Fruit fly (Drosophila melanogaster) S2 (cell line): ENCODE results near the gene Taf12.

Experiments used
- CG8478 ChIP-seq: fragments of >200 bp; optimal IDR thresholded peaks from 2 replicates; lab custom pipeline; 2018
- CTCF ChIP-seq, 2 experiments: fragments of >200 bp; optimal IDR thresholded peaks; 2 replicates each; lab custom pipeline; 2018

The Taf12 gene

DNA sequence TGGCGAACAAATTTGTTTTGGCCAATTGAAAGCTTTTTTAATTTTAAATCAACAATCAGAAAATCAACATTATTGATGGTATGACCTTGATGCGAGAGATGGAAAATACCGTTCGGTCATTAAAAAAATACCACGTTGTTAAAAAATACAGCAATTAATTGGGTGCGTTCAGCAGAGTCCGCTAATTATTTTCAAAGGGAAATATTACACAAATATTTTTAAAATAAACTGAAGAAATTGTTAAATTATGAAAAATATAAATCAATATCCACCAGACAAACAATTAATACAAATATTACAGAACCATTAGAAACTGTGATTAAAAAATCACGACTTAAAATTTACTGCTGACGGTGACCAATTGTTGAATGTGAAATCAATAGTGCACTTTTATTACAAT is 1.5 kb downstream of the Taf12 start, which contains the start of gene CG18476:
CG18476 (minus strand) TSS at position 101 of the 400 bp plus-strand sequence.
- TF ChIP-seq CTCF (optimal IDR thresholded peaks at IDR 0.05; lab: Kevin White, UChicago) (no peak), CG8478 (lab: Kevin White, UChicago) (no peak)

DNA sequence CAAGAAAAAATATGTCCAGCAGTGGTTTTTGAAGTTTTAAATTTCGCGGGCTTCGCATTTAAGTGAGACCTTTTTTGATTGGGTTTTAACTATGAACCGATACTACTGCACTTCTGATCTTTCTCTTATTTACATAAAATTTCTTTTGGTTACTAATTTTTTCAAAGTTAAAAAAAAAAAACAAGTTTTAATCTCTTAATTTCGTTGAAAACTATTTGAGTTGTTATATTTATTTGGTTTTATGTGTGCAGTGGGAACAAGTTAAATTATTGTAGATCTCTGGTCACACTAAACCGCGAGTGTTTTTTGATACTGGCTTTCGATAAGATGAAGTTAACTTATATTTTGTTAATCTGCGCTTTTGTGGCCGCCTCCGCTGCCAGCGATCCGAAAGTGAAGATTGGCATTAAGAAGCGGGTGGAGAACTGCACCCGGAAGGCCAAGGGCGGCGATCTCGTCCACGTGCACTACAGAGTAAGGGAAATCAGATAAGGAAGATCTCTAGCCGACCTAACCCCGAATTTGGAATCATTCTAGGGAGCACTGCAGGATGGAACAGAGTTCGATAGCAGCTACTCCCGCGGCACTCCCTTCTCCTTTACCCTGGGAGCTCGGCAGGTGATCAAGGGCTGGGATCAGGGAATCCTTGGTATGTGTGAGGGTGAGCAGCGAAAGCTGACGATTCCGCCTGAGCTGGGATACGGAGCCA is 5.4 kb downstream of the Taf12 start, which contains the start of gene CG14715:
CG14715 (plus strand) TSS at position 267 of the 709 bp plus-strand sequence.
- TF ChIP-seq CG8478 (lab: Kevin White, UChicago) (no peak), CTCF (optimal IDR thresholded peaks at IDR 0.05; lab: Kevin White, UChicago) (no peak)

DNA sequence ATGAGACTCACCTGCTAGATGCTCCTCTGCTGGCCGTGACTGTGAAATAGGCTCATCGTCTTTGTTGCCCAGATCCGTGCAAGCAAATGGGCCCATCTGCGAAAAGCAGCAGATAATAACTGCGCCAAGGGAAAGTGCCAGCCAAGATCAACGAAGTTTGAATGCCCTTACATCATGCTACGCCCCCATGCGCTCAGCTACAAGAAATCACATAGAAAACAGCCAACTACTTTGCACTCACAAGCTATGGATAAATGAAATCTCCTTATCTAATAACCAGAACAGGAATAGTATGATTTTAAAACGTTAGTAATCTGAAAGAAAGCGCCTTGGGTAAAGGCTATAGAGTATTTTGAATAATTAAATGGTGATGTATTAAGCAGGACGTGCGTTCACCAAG is 7.7 kb downstream of the Taf12 start:
- no peak for TF ChIP-seq CG8478 (lab: Kevin White, UChicago)
- no peak for TF ChIP-seq CTCF (optimal IDR thresholded peaks at IDR 0.05; lab: Kevin White, UChicago)

DNA sequence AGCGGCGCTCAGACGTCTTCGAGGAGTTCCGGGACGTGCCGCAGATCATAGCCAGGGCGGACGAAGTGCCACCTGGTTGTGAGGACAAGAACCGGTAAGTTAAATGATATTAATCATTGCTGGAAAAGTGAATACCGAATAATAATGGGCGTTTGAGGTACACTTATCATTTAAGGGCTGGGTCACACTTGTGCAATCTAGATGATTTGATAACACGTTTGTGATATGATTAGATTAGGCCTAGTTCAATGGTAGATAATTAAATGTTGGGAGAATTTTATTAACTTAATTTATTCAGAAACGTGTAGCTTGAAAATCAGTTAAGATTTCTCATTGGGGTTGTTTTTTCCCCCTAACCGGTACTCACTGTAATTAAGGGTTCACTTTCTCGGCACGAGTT is 8.6 kb downstream of the Taf12 start:
- TF ChIP-seq CG8478 (lab: Kevin White, UChicago) (no peak), CTCF (optimal IDR thresholded peaks at IDR 0.05; lab: Kevin White, UChicago) (no peak)

DNA sequence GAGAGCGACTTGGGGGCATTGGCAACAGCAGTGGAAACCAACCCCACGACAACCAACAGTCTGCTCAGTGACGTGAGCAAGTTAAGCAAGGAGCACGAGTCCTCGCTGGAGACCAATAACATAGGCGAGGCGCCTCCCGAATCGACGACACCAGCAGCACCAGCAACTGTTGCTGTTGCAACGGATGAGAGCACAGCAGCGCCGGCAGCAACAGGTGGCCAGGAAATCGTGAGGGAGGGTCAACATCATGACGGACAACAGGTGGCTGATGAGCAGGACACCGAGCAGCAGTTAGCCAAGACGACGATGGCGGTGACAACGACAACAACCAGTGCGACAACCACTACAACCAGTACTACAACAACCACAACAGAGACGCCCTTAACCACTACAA is 9.5 kb downstream of the Taf12 start:
- TF ChIP-seq CTCF (optimal IDR thresholded peaks at IDR 0.05; lab: Kevin White, UChicago) (no peak), CG8478 (lab: Kevin White, UChicago) (no peak)

DNA sequence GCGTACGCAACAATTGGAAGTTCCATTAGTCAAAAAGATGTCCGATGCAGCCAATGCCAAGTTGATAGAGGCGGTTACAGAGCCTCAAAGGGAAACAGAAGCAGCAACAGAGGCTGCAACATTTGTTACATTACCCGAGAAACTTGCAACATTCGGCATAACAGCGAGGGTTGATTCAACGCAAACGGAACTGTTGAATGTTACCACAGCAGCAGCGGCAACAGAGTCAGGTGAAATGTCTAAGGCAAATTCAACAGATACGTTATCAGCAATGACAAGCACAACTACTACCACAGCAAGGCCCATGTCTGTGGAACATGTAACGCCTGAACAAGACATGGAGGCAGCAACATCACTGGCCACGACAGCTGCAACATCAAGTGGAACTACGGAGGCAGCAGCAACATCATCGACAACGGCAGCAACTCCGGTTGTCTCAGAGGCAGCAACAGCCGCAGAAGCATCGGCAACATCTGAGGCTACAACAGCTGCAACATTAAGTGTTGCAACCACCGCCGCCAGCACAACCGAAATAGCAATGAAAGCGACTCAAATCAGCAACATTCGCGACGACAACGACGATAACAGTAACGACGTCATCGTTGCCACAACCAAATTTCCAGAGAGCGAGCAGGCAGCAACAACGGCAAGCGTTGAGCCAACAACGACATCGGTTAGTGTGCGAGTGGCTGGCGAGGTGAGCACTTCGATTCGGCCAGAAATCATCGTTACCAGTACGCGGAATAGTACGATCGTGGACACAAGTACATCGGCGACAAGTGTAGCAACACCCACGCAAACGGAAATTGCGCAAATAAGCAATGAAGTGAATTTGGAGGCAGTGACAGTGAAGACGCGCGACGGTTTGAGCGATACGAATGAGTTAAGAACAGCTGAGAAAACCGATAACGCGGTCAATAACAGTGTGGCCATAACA is 10.2 kb downstream of the Taf12 start:
- TF ChIP-seq CG8478 (lab: Kevin White, UChicago): no peak
- TF ChIP-seq CTCF (optimal IDR thresholded peaks at IDR 0.05; lab: Kevin White, UChicago): no peak

DNA sequence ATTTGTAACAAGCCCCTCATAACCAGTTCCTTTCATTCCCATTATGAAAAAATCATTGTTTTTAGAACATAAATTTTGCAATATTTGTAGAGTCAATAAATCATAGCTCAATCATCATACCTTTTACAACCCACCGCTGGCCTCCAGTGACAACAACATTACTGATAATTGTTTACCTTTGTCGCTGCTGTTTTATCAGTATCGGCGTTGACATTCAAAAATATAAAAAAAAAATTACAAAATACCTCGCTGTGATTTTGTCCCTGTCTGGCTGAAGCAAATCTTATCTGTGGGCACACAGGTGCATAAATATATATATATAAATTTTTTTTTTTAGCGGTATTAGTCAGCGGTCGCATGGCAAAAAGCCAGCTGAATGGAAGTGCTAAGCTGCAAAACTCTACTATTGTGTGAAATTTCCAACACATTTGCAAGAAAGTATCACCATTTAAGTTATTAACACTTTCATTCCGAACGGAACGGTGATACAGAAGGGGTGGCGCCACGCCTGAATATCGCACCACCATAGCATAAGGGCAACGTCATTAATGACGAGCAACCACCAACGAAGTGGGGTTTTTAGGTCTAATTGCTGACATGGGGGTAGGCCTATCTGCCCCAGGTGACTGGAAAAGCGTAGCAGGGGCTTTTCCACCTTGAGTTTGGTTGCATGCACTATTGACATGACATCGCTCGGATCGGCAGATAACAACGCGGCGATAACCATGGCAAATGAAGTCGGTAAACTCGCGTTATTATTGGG is 13.4 kb downstream of the Taf12 start:
- TF ChIP-seq CG8478 (lab: Kevin White, UChicago): no peak
- TF ChIP-seq CTCF (optimal IDR thresholded peaks at IDR 0.05; lab: Kevin White, UChicago): no peak

DNA sequence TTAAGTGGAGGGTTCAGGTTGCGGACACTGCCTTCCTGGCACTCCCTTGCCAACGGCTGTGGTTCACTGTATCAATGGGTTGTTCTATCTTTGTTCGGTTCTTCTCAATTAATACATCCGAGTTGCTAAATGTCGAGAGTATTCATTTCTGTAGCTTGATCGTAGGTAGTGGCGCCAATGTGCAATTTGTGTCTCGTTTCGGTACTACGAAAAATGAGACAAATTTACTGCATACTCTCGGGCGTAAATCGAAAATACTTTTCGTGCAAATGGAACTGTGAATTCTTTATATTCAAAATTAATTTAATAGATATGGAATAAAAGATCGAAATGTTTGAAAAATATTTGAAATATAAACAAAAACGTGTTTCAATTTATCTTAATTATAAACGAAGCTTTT is 14.0 kb downstream of the Taf12 start:
- TF ChIP-seq CTCF (optimal IDR thresholded peaks at IDR 0.05; lab: Kevin White, UChicago) (peak; percentile 92), CG8478 (lab: Kevin White, UChicago) (no peak)

DNA sequence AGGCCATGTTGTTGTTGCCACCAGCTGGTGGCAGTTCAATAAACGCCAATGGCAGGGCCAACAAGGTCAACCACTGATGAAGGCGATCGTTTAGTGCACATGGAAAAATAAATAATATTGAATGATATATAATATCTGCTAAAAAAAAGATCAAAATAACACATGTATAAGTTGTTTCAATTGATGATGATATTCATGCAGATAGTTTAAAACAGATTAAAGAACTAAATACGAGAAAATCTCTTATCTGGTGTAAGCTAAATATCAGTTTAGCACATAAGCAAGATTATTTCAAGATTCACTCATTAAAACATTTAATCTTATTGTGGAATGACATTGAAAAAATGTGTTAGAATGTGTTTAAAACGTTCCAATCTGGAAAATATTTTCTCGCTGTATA is 16.0 kb downstream of the Taf12 start:
- TF ChIP-seq CG8478 (lab: Kevin White, UChicago) (no peak), CTCF (optimal IDR thresholded peaks at IDR 0.05; lab: Kevin White, UChicago) (no peak)

DNA sequence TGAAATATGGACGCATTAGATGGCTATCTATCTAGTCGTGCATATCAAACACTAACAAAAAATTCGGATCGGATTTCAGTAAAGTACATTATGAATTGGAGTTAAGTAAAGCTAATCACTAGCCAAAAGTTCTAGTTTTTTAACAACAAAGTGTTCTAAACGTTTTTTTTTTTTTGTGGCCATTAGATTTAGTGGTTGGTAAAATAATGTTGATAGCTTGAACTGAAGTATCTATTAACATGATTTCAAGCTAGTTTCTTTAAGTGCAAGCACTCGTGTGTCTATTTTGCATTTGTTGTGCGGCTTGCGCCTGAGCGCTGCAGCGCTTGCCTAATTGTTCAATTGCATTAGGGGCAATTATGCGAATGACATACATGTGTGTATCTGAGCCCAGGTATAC is 16.9 kb downstream of the Taf12 start:
- TF ChIP-seq CTCF (optimal IDR thresholded peaks at IDR 0.05; lab: Kevin White, UChicago) (no peak), CG8478 (lab: Kevin White, UChicago) (no peak)

DNA sequence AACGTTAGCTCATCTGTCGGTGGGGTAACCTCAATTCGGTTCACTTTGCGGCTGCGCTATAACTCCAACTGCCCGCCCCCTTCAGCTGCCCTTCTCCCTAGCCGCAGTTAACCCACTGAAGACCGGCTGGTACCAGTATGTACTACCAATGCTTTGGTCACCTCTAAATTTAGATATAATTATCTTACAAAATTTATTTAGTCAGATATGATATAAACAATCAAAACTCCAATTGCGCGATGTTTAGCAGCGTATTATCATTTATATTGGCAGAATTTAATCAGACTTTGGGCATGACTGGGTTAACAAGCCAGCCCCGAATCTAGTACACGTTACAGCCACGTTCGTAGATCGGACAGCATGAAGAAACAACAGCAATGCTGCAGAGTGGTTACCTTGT is 17.8 kb downstream of the Taf12 start:
- TF ChIP-seq CG8478 (lab: Kevin White, UChicago): no peak
- no peak for TF ChIP-seq CTCF (optimal IDR thresholded peaks at IDR 0.05; lab: Kevin White, UChicago)

DNA sequence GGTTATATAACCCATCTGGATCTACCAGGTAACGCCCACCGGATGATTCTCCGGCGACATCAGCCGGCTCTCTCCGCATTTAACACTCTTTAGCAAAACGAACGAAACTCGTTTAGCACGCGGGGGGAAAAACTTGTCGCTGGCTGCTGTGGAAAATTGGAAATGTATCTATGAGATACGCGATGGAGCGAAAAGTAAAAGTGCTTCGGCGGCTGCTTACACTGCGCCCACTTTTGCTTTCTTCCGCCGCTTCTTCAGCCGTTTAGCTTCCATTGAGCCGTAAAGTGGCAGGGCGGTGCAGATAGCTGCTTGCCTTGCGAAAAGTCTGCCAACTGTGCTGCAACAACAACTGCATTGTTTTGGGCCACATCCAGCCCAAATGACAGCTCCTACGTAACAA is 18.3 kb downstream of the Taf12 start:
- TF ChIP-seq CG8478 (lab: Kevin White, UChicago) (no peak), CTCF (optimal IDR thresholded peaks at IDR 0.05; lab: Kevin White, UChicago) (no peak)

DNA sequence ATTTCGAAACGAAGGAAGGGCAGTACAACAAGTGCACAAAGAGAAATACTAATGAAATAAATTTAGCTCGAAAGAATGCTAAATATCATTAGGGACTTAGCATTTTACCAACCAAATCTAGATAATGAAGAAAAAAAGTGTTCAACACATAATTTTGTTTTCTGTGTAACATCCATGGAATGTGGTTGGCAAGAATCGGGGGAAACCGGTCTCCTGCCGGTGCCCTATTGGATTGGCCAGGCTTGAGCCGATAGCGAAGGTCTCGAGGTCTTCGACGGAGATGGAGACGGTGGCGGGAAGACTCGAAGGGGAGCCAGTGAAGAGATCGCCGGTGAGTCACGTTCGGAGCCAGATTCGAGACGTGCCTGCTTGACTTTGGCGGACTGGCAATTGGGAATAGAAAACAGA is 21.7 kb downstream of the Taf12 start:
- TF ChIP-seq CG8478 (lab: Kevin White, UChicago) (no peak), CTCF (optimal IDR thresholded peaks at IDR 0.05; lab: Kevin White, UChicago) (no peak)

DNA sequence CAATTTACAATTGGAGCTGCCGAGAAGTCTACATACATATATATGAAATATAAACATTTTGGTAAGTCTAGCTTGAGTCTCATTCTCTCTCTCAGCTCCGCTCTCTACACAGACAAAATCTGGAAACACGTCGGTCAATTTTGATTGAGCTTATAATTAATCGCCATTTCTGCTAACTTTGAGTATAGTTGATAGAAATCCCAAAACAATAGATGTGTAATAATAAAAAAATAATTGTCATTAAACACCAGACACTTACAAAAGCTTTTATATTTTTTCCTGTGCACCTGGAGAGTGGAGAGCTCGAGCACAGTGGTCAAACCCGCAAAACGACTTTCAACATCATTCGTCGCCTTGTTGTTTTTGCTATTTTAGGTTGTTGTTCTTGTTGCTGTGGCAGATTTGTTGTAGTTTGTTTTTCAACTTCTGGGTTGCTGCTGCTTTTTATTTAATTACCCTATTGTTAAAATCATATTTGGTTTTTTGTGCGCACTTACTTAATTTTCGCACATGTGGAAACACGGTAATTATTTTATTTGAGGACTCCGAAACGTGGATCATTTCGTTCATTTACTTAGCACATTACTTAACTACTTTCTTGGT is 22.8 kb downstream of the Taf12 start:
- no peak for TF ChIP-seq CG8478 (lab: Kevin White, UChicago)
- TF ChIP-seq CTCF (optimal IDR thresholded peaks at IDR 0.05; lab: Kevin White, UChicago): no peak
